Fruit fly (Drosophila melanogaster) whole organism, embryonic: ENCODE measurements around the gene CCDC53.
A peak's percentile ranks its signal among the peaks of the same experiment; 100 is the strongest.

ENCODE experiments used
- Abd-B ChIP-seq: fragments of 200-800 bp; sonication (Bioruptor generic); optimal IDR thresholded peaks from 2 replicates; lab custom pipeline; 2018; ENCODE audit warnings: missing biosample characterization, mild to moderate bottlenecking, missing genetic modification characterization, moderate library complexity
- Atf3 ChIP-seq: fragments of 200-800 bp; sonication (Bioruptor generic); optimal IDR thresholded peaks from 3 replicates; lab custom pipeline; 2016; ENCODE audit warnings: missing biosample characterization, missing genetic modification characterization
- Awh ChIP-seq: fragments of 200-800 bp; sonication (Bioruptor generic); IDR thresholded peaks from 2 replicates; pipeline ENCODE4, ENCODE4 v1.3.6; 2022; ENCODE audit warnings: missing biosample characterization, missing genetic modification characterization
- CG10209 ChIP-seq: fragments of 200-800 bp; sonication (Bioruptor generic); optimal IDR thresholded peaks from 3 replicates; lab custom pipeline; 2017; ENCODE audit warnings: missing biosample characterization, mild to moderate bottlenecking, missing genetic modification characterization, missing genetic modification reagents
- CG12299 ChIP-seq: fragments of 200-800 bp; sonication (Bioruptor generic); optimal IDR thresholded peaks from 2 replicates; lab custom pipeline; 2018; ENCODE audit warnings: missing biosample characterization, mild to moderate bottlenecking, missing genetic modification characterization
- CG15479 ChIP-seq: fragments of 200-800 bp; sonication (Bioruptor generic); optimal IDR thresholded peaks from 3 replicates; lab custom pipeline; 2019; ENCODE audit warnings: missing biosample characterization, mild to moderate bottlenecking, missing genetic modification characterization, moderate library complexity
- CG16813 ChIP-seq: fragments of 200-800 bp; sonication (Bioruptor generic); IDR thresholded peaks from 3 replicates; pipeline ENCODE4 v1.3.6; 2022; ENCODE audit warnings: missing biosample characterization, missing genetic modification characterization; ENCODE audit not compliant: partially characterized antibody
- CG17829 ChIP-seq: fragments of 200-800 bp; optimal IDR thresholded peaks from 2 replicates; lab custom pipeline; 2019; ENCODE audit warnings: missing biosample characterization, mild to moderate bottlenecking, missing genetic modification characterization, moderate library complexity
- CG17912 ChIP-seq: fragments of 200-800 bp; sonication (Bioruptor generic); optimal IDR thresholded peaks from 2 replicates; lab custom pipeline; 2018; ENCODE audit warnings: missing biosample characterization, mild to moderate bottlenecking, missing genetic modification characterization
- CG18011 ChIP-seq: fragments of 200-800 bp; sonication (Bioruptor generic); optimal IDR thresholded peaks from 2 replicates; lab custom pipeline; 2017; ENCODE audit warnings: missing biosample characterization, missing genetic modification characterization, mild to moderate bottlenecking, moderate library complexity, missing genotype
- CG18262 ChIP-seq: fragments of 200-800 bp; optimal IDR thresholded peaks from 3 replicates; lab custom pipeline; 2019; ENCODE audit warnings: missing biosample characterization, mild to moderate bottlenecking, missing genetic modification characterization, moderate library complexity
- CG31441 ChIP-seq: fragments of 200-800 bp; sonication (Bioruptor generic); IDR thresholded peaks from 2 replicates; pipeline ENCODE4 v1.3.6; 2022; ENCODE audit warnings: missing biosample characterization, missing genetic modification characterization
- CG4707 ChIP-seq: fragments of 200-800 bp; sonication (Bioruptor generic); optimal IDR thresholded peaks from 2 replicates; lab custom pipeline; 2018; ENCODE audit warnings: missing biosample characterization, mild to moderate bottlenecking, missing genetic modification characterization, moderate library complexity
- CG4820 ChIP-seq: fragments of 200-800 bp; sonication (Bioruptor generic); optimal IDR thresholded peaks from 3 replicates; lab custom pipeline; 2016; ENCODE audit warnings: missing biosample characterization, missing genetic modification characterization
- CG6254 ChIP-seq: fragments of 200-800 bp; sonication (Bioruptor generic); optimal IDR thresholded peaks from 3 replicates; lab custom pipeline; 2017; ENCODE audit warnings: mild to moderate bottlenecking, missing biosample characterization, missing genetic modification reagents, missing genetic modification characterization
- CG7839 ChIP-seq: fragments of 200-800 bp; sonication (Bioruptor generic); optimal IDR thresholded peaks from 3 replicates; lab custom pipeline; 2018; ENCODE audit warnings: missing biosample characterization, mild to moderate bottlenecking, missing genetic modification characterization, moderate library complexity
- CG9437 ChIP-seq: fragments of 200-800 bp; sonication (Bioruptor generic); optimal IDR thresholded peaks from 2 replicates; lab custom pipeline; 2018; ENCODE audit warnings: missing biosample characterization, mild to moderate bottlenecking, missing genetic modification characterization
- CG9932 ChIP-seq: fragments of 200-800 bp; sonication (Bioruptor generic); IDR thresholded peaks from 2 replicates; pipeline ENCODE4 v1.3.6; 2022; ENCODE audit warnings: missing biosample characterization, missing genetic modification characterization
- CoRest ChIP-seq: fragments of 200-800 bp; sonication (Bioruptor generic); optimal IDR thresholded peaks from 3 replicates; lab custom pipeline; 2018; ENCODE audit warnings: missing biosample characterization, mild to moderate bottlenecking, missing genetic modification characterization, moderate library complexity
- E2f1 ChIP-seq: fragments of 200-800 bp; sonication (Bioruptor generic); IDR thresholded peaks from 2 replicates; pipeline ENCODE4 v1.3.6; 2022; ENCODE audit warnings: missing biosample characterization, missing genetic modification characterization
- HLH54F ChIP-seq: fragments of 200-800 bp; sonication (Bioruptor generic); optimal IDR thresholded peaks from 3 replicates; lab custom pipeline; 2016; ENCODE audit warnings: missing biosample characterization, missing genetic modification characterization
- MESR4 ChIP-seq: fragments of 200-800 bp; sonication (Bioruptor generic); optimal IDR thresholded peaks from 2 replicates; lab custom pipeline; 2018; ENCODE audit warnings: missing biosample characterization, mild to moderate bottlenecking, missing genetic modification characterization, moderate library complexity
- Myb ChIP-seq: fragments of 200-800 bp; sonication (Bioruptor generic); optimal IDR thresholded peaks from 2 replicates; lab custom pipeline; 2016; ENCODE audit warnings: missing biosample characterization, missing genetic modification characterization
- Stat92E ChIP-seq, 3 experiments: fragments of >200 bp in 2 of 3; fragments of 200-800 bp in 1 of 3; sonication (Bioruptor generic) in 1 of 3; optimal IDR thresholded peaks; 2 replicates each; lab custom pipeline; 2017 to 2019; ENCODE audit warnings: missing biosample characterization in 3 of 3, missing genetic modification characterization in 3 of 3, mild to moderate bottlenecking in 1 of 3, moderate library complexity in 1 of 3
- Trl ChIP-seq, 3 experiments: fragments of >200 bp in 2 of 3; fragments of 200-800 bp in 1 of 3; sonication (Bioruptor generic) in 1 of 3; optimal IDR thresholded peaks; 2 replicates in 1 of 3; 3 replicates in 2 of 3; lab custom pipeline; 2016 to 2017; ENCODE audit warnings: missing biosample characterization in 1 of 3, missing genetic modification characterization in 1 of 3
- Xrp1 ChIP-seq: fragments of 200-800 bp; sonication (Bioruptor generic); IDR thresholded peaks from 2 replicates; pipeline ENCODE4 v1.3.6; 2022; ENCODE audit warnings: missing biosample characterization, missing genetic modification characterization
- aop ChIP-seq: fragments of 200-800 bp; sonication (Bioruptor generic); IDR thresholded peaks from 2 replicates; pipeline ENCODE4 v1.3.6; 2022; ENCODE audit warnings: missing biosample characterization, missing genetic modification characterization
- az2 ChIP-seq: fragments of 200-800 bp; sonication (Bioruptor generic); optimal IDR thresholded peaks from 3 replicates; lab custom pipeline; 2016; ENCODE audit warnings: missing biosample characterization, missing genetic modification characterization
- bbx ChIP-seq: fragments of 200-800 bp; sonication (Bioruptor generic); IDR thresholded peaks from 2 replicates; pipeline ENCODE4 v1.3.6; 2022; ENCODE audit warnings: missing biosample characterization, missing genetic modification characterization; ENCODE audit not compliant: partially characterized antibody
- bigmax ChIP-seq: fragments of 200-800 bp; sonication (Bioruptor generic); optimal IDR thresholded peaks from 2 replicates; lab custom pipeline; 2018; ENCODE audit warnings: missing biosample characterization, mild to moderate bottlenecking, missing genetic modification characterization
- chif ChIP-seq, 2 experiments: fragments of 200-800 bp; sonication (Bioruptor generic); optimal IDR thresholded peaks; 3 replicates each; lab custom pipeline; 2016; ENCODE audit warnings: missing biosample characterization in 2 of 2, missing genetic modification characterization in 2 of 2
- cwo ChIP-seq: fragments of 200-800 bp; sonication (Bioruptor generic); optimal IDR thresholded peaks from 3 replicates; lab custom pipeline; 2017; ENCODE audit warnings: missing biosample characterization, missing genetic modification characterization, mild to moderate bottlenecking, moderate library complexity, missing genetic modification reagents
- dimm ChIP-seq: fragments of 200-800 bp; sonication (Bioruptor generic); IDR thresholded peaks from 2 replicates; pipeline ENCODE4 v1.3.6; 2022; ENCODE audit warnings: missing biosample characterization, missing genetic modification characterization
- dmrt99B ChIP-seq: fragments of 200-800 bp; sonication (Bioruptor generic); optimal IDR thresholded peaks from 2 replicates; lab custom pipeline; 2018; ENCODE audit warnings: missing biosample characterization, mild to moderate bottlenecking, missing genetic modification characterization, moderate library complexity
- ewg ChIP-seq: fragments of 200-800 bp; sonication (Bioruptor generic); optimal IDR thresholded peaks from 3 replicates; lab custom pipeline; 2017; ENCODE audit warnings: mild to moderate bottlenecking, missing biosample characterization, missing genetic modification reagents, missing genetic modification characterization
- grn ChIP-seq: fragments of 200-800 bp; sonication (Bioruptor generic); optimal IDR thresholded peaks from 3 replicates; lab custom pipeline; 2017; ENCODE audit warnings: missing biosample characterization, missing genetic modification characterization
- her ChIP-seq: fragments of 200-800 bp; sonication (Bioruptor generic); optimal IDR thresholded peaks from 2 replicates; lab custom pipeline; 2016; ENCODE audit warnings: missing biosample characterization, missing genetic modification characterization
- hkb ChIP-seq, 2 experiments: fragments of 200-800 bp in 1 of 2; fragments of >200 bp in 1 of 2; sonication (Bioruptor generic) in 1 of 2; IDR thresholded peaks in 1 of 2; optimal IDR thresholded peaks in 1 of 2; 2 replicates each; pipeline versions ENCODE4 v1.3.6 to Lab custom; 2017 to 2022; ENCODE audit warnings: missing biosample characterization in 1 of 2, missing genetic modification characterization in 1 of 2
- nmo ChIP-seq: fragments of 200-800 bp; sonication (Bioruptor generic); optimal IDR thresholded peaks from 2 replicates; lab custom pipeline; 2018; ENCODE audit warnings: missing biosample characterization, mild to moderate bottlenecking, missing genetic modification characterization, moderate library complexity
- pan ChIP-seq, 4 experiments: fragments of >200 bp in 3 of 4; fragments of 200-800 bp in 1 of 4; sonication (Bioruptor generic) in 1 of 4; optimal IDR thresholded peaks in 3 of 4; IDR thresholded peaks in 1 of 4; 2 replicates each; pipeline versions ENCODE4 v1.3.6 to Lab custom; 2017 to 2022; ENCODE audit warnings: missing biosample characterization in 2 of 4, missing genetic modification characterization in 2 of 4, mixed read lengths in 1 of 4
- sens-2 ChIP-seq: fragments of 200-800 bp; sonication (Bioruptor generic); IDR thresholded peaks from 2 replicates; pipeline ENCODE4 v1.3.6; 2022; ENCODE audit warnings: missing biosample characterization, missing genetic modification characterization
- trem ChIP-seq: fragments of 200-800 bp; optimal IDR thresholded peaks from 3 replicates; lab custom pipeline; 2019; ENCODE audit warnings: missing biosample characterization, mild to moderate bottlenecking, missing genetic modification characterization, moderate library complexity
- ttk ChIP-seq: fragments of 200-800 bp; sonication (Bioruptor generic); IDR thresholded peaks from 2 replicates; pipeline ENCODE4 v2.1.2; 2022; ENCODE audit warnings: missing biosample characterization, missing genetic modification characterization
- vvl ChIP-seq: fragments of 200-800 bp; sonication (Bioruptor generic); IDR thresholded peaks from 2 replicates; pipeline ENCODE4 v1.3.6; 2022; ENCODE audit warnings: missing biosample characterization, missing genetic modification characterization
- wor ChIP-seq: fragments of 200-800 bp; sonication (Bioruptor generic); IDR thresholded peaks from 2 replicates; pipeline ENCODE4 v1.3.6; 2022; ENCODE audit warnings: missing biosample characterization, missing genetic modification characterization
- yki ChIP-seq: fragments of >200 bp; optimal IDR thresholded peaks from 3 replicates; lab custom pipeline; 2018

The CCDC53 gene

dm6 chr2L:8010602-8011455 is 30.1 kb upstream of the CCDC53 start, which contains the start of the genes Glyat and Tg (continued):
- TF ChIP-seq CG9437 (GFP tag; lab: Kevin White, UChicago) (peak; percentile 18), CG15479 (no peak), Xrp1 (GFP tag; lab: Robert Waterston, UW) (0 out of 2 replicates have a peak, but pooled peaks have one; percentile 22), CG9932 (GFP tag; lab: Robert Waterston, UW) (peak; percentile 50), yki (no peak), az2 (GFP tag; lab: Kevin White, UChicago) (no peak), grn (no peak), CG17912 (GFP tag; lab: Kevin White, UChicago) (no peak), cwo (GFP tag; lab: Kevin White, UChicago) (peak; percentile 1), wor (GFP tag; lab: Robert Waterston, UW) (no peak), bigmax (GFP tag; lab: Kevin White, UChicago) (no peak), aop (no peak), HLH54F (GFP tag; lab: Kevin White, UChicago) (no peak), CG18262 (tag; lab: Kevin White, UChicago) (peak; percentile 7), CG6254 (GFP tag; lab: Kevin White, UChicago) (no peak), ttk (GFP tag; lab: Robert Waterston, UW) (peak; percentile 5; the same call in 1 of the 2 replicates), Atf3 (no peak), CG10209 (GFP tag; lab: Kevin White, UChicago) (no peak), E2f1 (GFP tag; lab: Robert Waterston, UW) (no peak), MESR4 (no peak), CG4820 (GFP tag; lab: Kevin White, UChicago) (no peak), CG12299 (tag; lab: Kevin White, UChicago) (no peak), nmo (GFP tag; lab: Kevin White, UChicago) (peak; percentile 14), pan (optimal IDR thresholded peaks at IDR 0.05; lab: Kevin White, UChicago) (no peak), pan (GFP tag; optimal IDR thresholded peaks at IDR 0.05 in 1 of 2, IDR thresholded peaks at IDR 0.05 in 1 of 2) (peak in 1 of 2 experiments; percentile 30), CoRest (tag; lab: Kevin White, UChicago) (peak; percentile 39), chif (GFP tag; optimal IDR thresholded peaks at IDR 0.05; lab: Kevin White, UChicago) (no peak), vvl (peak; percentile 67), Trl (optimal IDR thresholded peaks at IDR 0.05; lab: Kevin White, UChicago) (peak; percentile 68 to 89), Trl (GFP tag; optimal IDR thresholded peaks at IDR 0.05; lab: Kevin White, UChicago) (no peak), trem (tag; lab: Kevin White, UChicago) (no peak), CG31441 (GFP tag; lab: Robert Waterston, UW) (no peak), sens-2 (GFP tag; lab: Robert Waterston, UW) (no peak), ewg (no peak), CG7839 (peak; percentile 40), Awh (GFP tag; lab: Robert Waterston, UW) (no peak), CG16813 (GFP tag; lab: Robert Waterston, UW) (peak; percentile 50; the same call in 2 of the 3 replicates), bbx (GFP tag; lab: Robert Waterston, UW) (peak; percentile 48; the same call in 1 of the 2 replicates), CG4707 (no peak), Stat92E (GFP tag; optimal IDR thresholded peaks at IDR 0.05; lab: Kevin White, UChicago) (peak in 1 of 3 experiments; percentile 32), CG17829 (peak; percentile 19), dimm (GFP tag; lab: Robert Waterston, UW) (no peak), hkb (optimal IDR thresholded peaks at IDR 0.05; lab: Kevin White, UChicago) (no peak), hkb (GFP tag; IDR thresholded peaks at IDR 0.05; lab: Robert Waterston, UW) (0 out of 2 replicates have a peak, but pooled peaks have one; percentile 36), Myb (GFP tag; lab: Kevin White, UChicago) (peak; percentile 70), Abd-B (no peak), her (GFP tag; lab: Kevin White, UChicago) (peak; percentile 99), dmrt99B (tag; lab: Kevin White, UChicago) (no peak), CG18011 (GFP tag; lab: Kevin White, UChicago) (no peak)
